Worm (Caenorhabditis elegans) whole organism, L3 larva: Measurements from ENCODE around the gene chk-1.
A peak's percentile ranks its signal among the peaks of the same experiment; 100 is the strongest.

ENCODE experiments used
- nfya-1 ChIP-seq: sonication (generic microtip); optimal IDR thresholded peaks from 2 replicates; lab custom pipeline; 2017; ENCODE audit warnings: missing genetic modification characterization, mild to moderate bottlenecking, missing compliant biosample characterization, antibody characterized with exemption, moderate library complexity; ENCODE audit not compliant: insufficient read depth

The chk-1 gene

ce11 chrV:3707560-3707959 lies 51.7 kb downstream of the chk-1 start:
- peak; percentile 60 for TF ChIP-seq nfya-1
